Worm (Caenorhabditis elegans) whole organism, mixed stage, embryonic: ENCODE data around the gene cht-6.

ENCODE experiments used
- ceh-83 ChIP-seq: fragments of 200-800 bp; sonication (Bioruptor generic); optimal IDR thresholded peaks from 2 replicates; lab custom pipeline; 2018; ENCODE audit warnings: mild to moderate bottlenecking, missing genetic modification characterization, missing compliant biosample characterization
- elt-3 ChIP-seq: fragments of 150-350 bp; optimal IDR thresholded peaks from 2 replicates; lab custom pipeline; 2014; ENCODE audit warnings: missing biosample characterization, missing genetic modification characterization
- ham-2 ChIP-seq: fragments of 200-800 bp; sonication (Bioruptor generic); optimal IDR thresholded peaks from 2 replicates; lab custom pipeline; 2018; ENCODE audit warnings: mild to moderate bottlenecking, missing genetic modification characterization, missing compliant biosample characterization
- lsy-2 ChIP-seq: fragments of 150-350 bp; optimal IDR thresholded peaks from 2 replicates; lab custom pipeline; 2014; ENCODE audit warnings: missing biosample characterization, missing genetic modification characterization
- nhr-12 ChIP-seq: fragments of 150-350 bp; optimal IDR thresholded peaks from 2 replicates; lab custom pipeline; 2014; ENCODE audit warnings: missing biosample characterization, missing genetic modification characterization
- nhr-237 ChIP-seq: fragments of 150-350 bp; optimal IDR thresholded peaks from 2 replicates; lab custom pipeline; 2014; ENCODE audit warnings: missing biosample characterization, missing genetic modification characterization
- nhr-28 ChIP-seq: fragments of 150-350 bp; optimal IDR thresholded peaks from 2 replicates; lab custom pipeline; 2014; ENCODE audit warnings: missing biosample characterization, missing genetic modification characterization
- nhr-76 ChIP-seq: sonication (generic microtip); optimal IDR thresholded peaks from 2 replicates; lab custom pipeline; 2017; ENCODE audit warnings: missing biosample characterization, missing genetic modification characterization
- pha-4 ChIP-seq: fragments of 150-350 bp; optimal IDR thresholded peaks from 2 replicates; lab custom pipeline; 2018; ENCODE audit warnings: missing biosample characterization, missing genetic modification reagents, missing genetic modification characterization
- snpc-4 ChIP-seq: fragments of 150-350 bp; optimal IDR thresholded peaks from 2 replicates; lab custom pipeline; 2014; ENCODE audit warnings: missing biosample characterization, missing genetic modification characterization
- unc-62 ChIP-seq: fragments of 150-350 bp; optimal IDR thresholded peaks from 2 replicates; lab custom pipeline; 2014; ENCODE audit warnings: missing biosample characterization, missing genetic modification reagents, missing genetic modification characterization
- ztf-11 ChIP-seq: fragments of 150-350 bp; optimal IDR thresholded peaks from 2 replicates; lab custom pipeline; 2014; ENCODE audit warnings: missing biosample characterization, missing genetic modification characterization

- TF ChIP-seq unc-62 (GFP tag; lab: Kevin White, UChicago) (no peak), nhr-76 (tag; lab: Kevin White, UChicago) (no peak), elt-3 (tag; lab: Kevin White, UChicago) (no peak), nhr-28 (tag; lab: Kevin White, UChicago) (no peak), lsy-2 (no peak), ztf-11 (no peak), nhr-237 (tag; lab: Kevin White, UChicago) (no peak), snpc-4 (tag; lab: Kevin White, UChicago) (no peak), nhr-12 (no peak), ceh-83 (GFP tag; lab: Kevin White, UChicago) (no peak), pha-4 (tag; lab: Kevin White, UChicago) (no peak), ham-2 (GFP tag; lab: Kevin White, UChicago) (no peak)
Measured at ce11 chrV:6407587-6407986, 7.2 kb upstream of the cht-6 start.
